Worm (Caenorhabditis elegans): Measurements from ENCODE around the gene srx-31.

DNA sequence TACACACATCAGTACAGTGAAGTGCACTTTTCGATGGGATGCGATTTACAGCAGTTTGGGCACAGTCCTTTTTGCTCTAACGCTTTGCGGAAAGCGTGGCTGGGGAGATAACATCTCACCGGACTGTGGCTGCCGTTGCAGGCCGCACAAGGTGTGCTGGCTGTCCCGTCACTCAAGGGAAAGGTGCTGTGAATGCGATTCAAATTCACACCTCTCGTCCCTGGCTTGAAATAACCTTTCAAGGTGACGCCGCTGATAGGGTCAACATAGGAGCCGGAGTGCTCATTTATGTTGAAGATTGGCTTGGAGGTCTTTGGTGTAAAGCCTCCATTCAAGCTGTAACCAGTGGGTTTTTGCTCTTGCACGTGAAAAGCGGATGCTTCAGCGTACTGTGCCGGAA is 28.7 kb downstream of the srx-31 start:
- TF ChIP-seq tbx-37 (GFP tag; conservative IDR thresholded peaks at IDR 0.05) (no peak), B0310.2 (tag; optimal IDR thresholded peaks at IDR 0.05) (no peak), ama-1 (optimal IDR thresholded peaks at IDR 0.05) (no peak), ceh-13 (GFP tag; optimal IDR thresholded peaks at IDR 0.05) (no peak), hnd-1 (tag; optimal IDR thresholded peaks at IDR 0.05) (no peak), ceh-36 (tag; optimal IDR thresholded peaks at IDR 0.05) (no peak), F13C5.2 (tag; optimal IDR thresholded peaks at IDR 0.05) (no peak)
